Fruit fly (Drosophila melanogaster) whole organism, embryonic: ENCODE results near the gene Ilp4.
A peak's percentile ranks its signal among the peaks of the same experiment; 100 is the strongest.

Experiments
- Blimp-1 ChIP-seq: fragments of 200-800 bp; sonication (Bioruptor generic); optimal IDR thresholded peaks from 3 replicates; lab custom pipeline; 2018; ENCODE audit warnings: missing biosample characterization, missing genetic modification characterization, mild to moderate bottlenecking, moderate library complexity, missing genetic modification reagents
- BtbVII ChIP-seq: fragments of 200-800 bp; sonication (Bioruptor generic); optimal IDR thresholded peaks from 3 replicates; lab custom pipeline; 2017; ENCODE audit warnings: missing biosample characterization, mild to moderate bottlenecking, missing genetic modification characterization
- Bteb2 ChIP-seq: fragments of 200-800 bp; sonication (Bioruptor generic); optimal IDR thresholded peaks from 2 replicates; lab custom pipeline; 2016; ENCODE audit warnings: missing biosample characterization, missing genetic modification characterization
- CG10209 ChIP-seq: fragments of 200-800 bp; sonication (Bioruptor generic); optimal IDR thresholded peaks from 3 replicates; lab custom pipeline; 2017; ENCODE audit warnings: missing biosample characterization, mild to moderate bottlenecking, missing genetic modification characterization, missing genetic modification reagents
- CG10462 ChIP-seq: fragments of 200-800 bp; sonication (Bioruptor generic); optimal IDR thresholded peaks from 2 replicates; lab custom pipeline; 2016; ENCODE audit warnings: missing biosample characterization, missing genetic modification characterization
- CG11085 ChIP-seq: fragments of 200-800 bp; sonication (Bioruptor generic); IDR thresholded peaks from 2 replicates; pipeline ENCODE4 v1.3.6; 2022; ENCODE audit warnings: missing biosample characterization, missing genetic modification characterization
- CG11093 ChIP-seq: fragments of 200-800 bp; sonication (Bioruptor generic); IDR thresholded peaks from 3 replicates; pipeline ENCODE4 v1.3.6; 2022; ENCODE audit warnings: missing biosample characterization, missing genetic modification characterization
- CG11398 ChIP-seq: fragments of 200-800 bp; sonication (Bioruptor generic); optimal IDR thresholded peaks from 2 replicates; lab custom pipeline; 2016; ENCODE audit warnings: missing biosample characterization, missing genetic modification characterization
- CG11504 ChIP-seq: fragments of 200-800 bp; sonication (Bioruptor generic); optimal IDR thresholded peaks from 3 replicates; lab custom pipeline; 2019; ENCODE audit warnings: missing biosample characterization, mild to moderate bottlenecking, missing genetic modification characterization, moderate library complexity
- CG12219 ChIP-seq: fragments of 200-800 bp; sonication (Bioruptor generic); optimal IDR thresholded peaks from 3 replicates; lab custom pipeline; 2018; ENCODE audit warnings: missing biosample characterization, mild to moderate bottlenecking, missing genetic modification characterization
- CG12391 ChIP-seq: fragments of 200-800 bp; sonication (Bioruptor generic); optimal IDR thresholded peaks from 3 replicates; lab custom pipeline; 2018; ENCODE audit warnings: missing biosample characterization, mild to moderate bottlenecking, missing genetic modification characterization, moderate library complexity
- CG12942 ChIP-seq: fragments of 200-800 bp; sonication (Bioruptor generic); optimal IDR thresholded peaks from 3 replicates; lab custom pipeline; 2016; ENCODE audit warnings: missing biosample characterization, missing genetic modification characterization
- CG13287 ChIP-seq: fragments of 200-800 bp; sonication (Bioruptor generic); IDR thresholded peaks from 2 replicates; pipeline ENCODE4 v1.3.6; 2022; ENCODE audit warnings: missing biosample characterization, missing genetic modification characterization; ENCODE audit not compliant: partially characterized antibody
- CG13296 ChIP-seq: fragments of 200-800 bp; sonication (Bioruptor generic); optimal IDR thresholded peaks from 3 replicates; lab custom pipeline; 2018; ENCODE audit warnings: missing biosample characterization, mild to moderate bottlenecking, missing genetic modification characterization
- CG15601 ChIP-seq: fragments of 200-800 bp; sonication (Bioruptor generic); optimal IDR thresholded peaks from 3 replicates; lab custom pipeline; 2019; ENCODE audit warnings: missing biosample characterization, mild to moderate bottlenecking, missing genetic modification characterization, moderate library complexity
- CG17385 ChIP-seq: fragments of 200-800 bp; sonication (Bioruptor generic); optimal IDR thresholded peaks from 3 replicates; lab custom pipeline; 2018; ENCODE audit warnings: missing biosample characterization, mild to moderate bottlenecking, missing genetic modification characterization
- CG2199 ChIP-seq: fragments of 200-800 bp; sonication (Bioruptor generic); IDR thresholded peaks from 3 replicates; pipeline ENCODE4 v1.3.6; 2022; ENCODE audit warnings: missing biosample characterization, missing genetic modification characterization
- CG30403 ChIP-seq: fragments of 200-800 bp; sonication (Bioruptor generic); optimal IDR thresholded peaks from 3 replicates; lab custom pipeline; 2016; ENCODE audit warnings: missing biosample characterization, missing genetic modification characterization
- CG4707 ChIP-seq: fragments of 200-800 bp; sonication (Bioruptor generic); optimal IDR thresholded peaks from 2 replicates; lab custom pipeline; 2018; ENCODE audit warnings: missing biosample characterization, mild to moderate bottlenecking, missing genetic modification characterization, moderate library complexity
- CG5245 ChIP-seq: fragments of 200-800 bp; sonication (Bioruptor generic); optimal IDR thresholded peaks from 3 replicates; lab custom pipeline; 2016; ENCODE audit warnings: missing biosample characterization, missing genetic modification characterization
- CG7928 ChIP-seq: fragments of 200-800 bp; sonication (Bioruptor generic); optimal IDR thresholded peaks from 2 replicates; lab custom pipeline; 2017; ENCODE audit warnings: missing biosample characterization, mild to moderate bottlenecking, missing genetic modification characterization
- CG8765 ChIP-seq: fragments of 200-800 bp; sonication (Bioruptor generic); IDR thresholded peaks from 2 replicates; pipeline ENCODE4 v1.3.6; 2022; ENCODE audit warnings: missing biosample characterization, missing genetic modification characterization
- Chrac-16 ChIP-seq: fragments of 200-800 bp; sonication (Bioruptor generic); optimal IDR thresholded peaks from 3 replicates; lab custom pipeline; 2016; ENCODE audit warnings: missing biosample characterization, missing genetic modification characterization
- CoRest ChIP-seq: fragments of 200-800 bp; sonication (Bioruptor generic); optimal IDR thresholded peaks from 3 replicates; lab custom pipeline; 2018; ENCODE audit warnings: missing biosample characterization, mild to moderate bottlenecking, missing genetic modification characterization, moderate library complexity
- Dref ChIP-seq: fragments of 200-800 bp; sonication (Bioruptor generic); IDR thresholded peaks from 2 replicates; pipeline ENCODE4 v1.3.6; 2022; ENCODE audit warnings: missing biosample characterization, missing genetic modification characterization
- Fer1 ChIP-seq: fragments of 200-800 bp; sonication (Bioruptor generic); optimal IDR thresholded peaks from 2 replicates; lab custom pipeline; 2017; ENCODE audit warnings: missing biosample characterization, mild to moderate bottlenecking, missing genetic modification characterization
- HLHmδ ChIP-seq: fragments of 200-800 bp; sonication (Bioruptor generic); optimal IDR thresholded peaks from 2 replicates; lab custom pipeline; 2018; ENCODE audit warnings: missing biosample characterization, mild to moderate bottlenecking, missing genetic modification characterization, moderate library complexity
- HmgD ChIP-seq: fragments of 200-800 bp; sonication (Bioruptor generic); optimal IDR thresholded peaks from 3 replicates; lab custom pipeline; 2016; ENCODE audit warnings: missing biosample characterization, missing genetic modification characterization
- MBD-R2 ChIP-seq: fragments of 200-800 bp; sonication (Bioruptor generic); IDR thresholded peaks from 2 replicates; pipeline ENCODE4 v1.3.6; 2022; ENCODE audit warnings: missing biosample characterization, missing genetic modification characterization
- Med ChIP-seq: fragments of 200-800 bp; sonication (Bioruptor generic); peaks from one replicate; lab custom pipeline; 2016; ENCODE audit warnings: missing biosample characterization, missing genetic modification characterization, mild to moderate bottlenecking, inconsistent platforms, moderate library complexity
- NFAT ChIP-seq: fragments of 200-800 bp; sonication (Bioruptor generic); IDR thresholded peaks from 2 replicates; pipeline ENCODE4 v1.3.6; 2022; ENCODE audit warnings: missing biosample characterization, missing genetic modification characterization
- PHDP ChIP-seq: fragments of 200-800 bp; sonication (Bioruptor generic); optimal IDR thresholded peaks from 3 replicates; lab custom pipeline; 2018; ENCODE audit warnings: missing biosample characterization, mild to moderate bottlenecking, missing genetic modification characterization, moderate library complexity
- Ssrp ChIP-seq: fragments of 200-800 bp; sonication (Bioruptor generic); optimal IDR thresholded peaks from 2 replicates; lab custom pipeline; 2018; ENCODE audit warnings: missing biosample characterization, mild to moderate bottlenecking, missing genetic modification characterization, moderate library complexity
- Taf1 ChIP-seq: fragments of 200-800 bp; sonication (Bioruptor generic); IDR thresholded peaks from 2 replicates; pipeline ENCODE4 v1.3.6; 2022; ENCODE audit warnings: missing biosample characterization, missing genetic modification characterization
- Xbp1 ChIP-seq: fragments of 200-800 bp; sonication (Bioruptor generic); optimal IDR thresholded peaks from 3 replicates; lab custom pipeline; 2016; ENCODE audit warnings: missing biosample characterization, mild to moderate bottlenecking, missing genetic modification characterization
- ap ChIP-seq: fragments of 200-800 bp; sonication (Bioruptor generic); IDR thresholded peaks from 2 replicates; pipeline ENCODE4 v1.3.6; 2022; ENCODE audit warnings: missing biosample characterization, missing genetic modification characterization
- dimm ChIP-seq: fragments of 200-800 bp; sonication (Bioruptor generic); IDR thresholded peaks from 2 replicates; pipeline ENCODE4 v1.3.6; 2022; ENCODE audit warnings: missing biosample characterization, missing genetic modification characterization
- ewg ChIP-seq: fragments of 200-800 bp; sonication (Bioruptor generic); optimal IDR thresholded peaks from 3 replicates; lab custom pipeline; 2017; ENCODE audit warnings: mild to moderate bottlenecking, missing biosample characterization, missing genetic modification reagents, missing genetic modification characterization
- fru ChIP-seq: fragments of >200 bp; optimal IDR thresholded peaks from 2 replicates; lab custom pipeline; 2017
- fu2 ChIP-seq: fragments of 200-800 bp; sonication (Bioruptor generic); optimal IDR thresholded peaks from 2 replicates; lab custom pipeline; 2016; ENCODE audit warnings: missing biosample characterization, missing genetic modification characterization
- gce ChIP-seq: fragments of 200-800 bp; sonication (Bioruptor generic); IDR thresholded peaks from 3 replicates; pipeline ENCODE4 v1.3.6; 2022; ENCODE audit warnings: missing biosample characterization, missing genetic modification characterization
- her ChIP-seq: fragments of 200-800 bp; sonication (Bioruptor generic); optimal IDR thresholded peaks from 2 replicates; lab custom pipeline; 2016; ENCODE audit warnings: missing biosample characterization, missing genetic modification characterization
- hkb ChIP-seq, 2 experiments: fragments of 200-800 bp in 1 of 2; fragments of >200 bp in 1 of 2; sonication (Bioruptor generic) in 1 of 2; IDR thresholded peaks in 1 of 2; optimal IDR thresholded peaks in 1 of 2; 2 replicates each; pipeline versions ENCODE4 v1.3.6 to Lab custom; 2017 to 2022; ENCODE audit warnings: missing biosample characterization in 1 of 2, missing genetic modification characterization in 1 of 2
- lilli ChIP-seq: fragments of 200-800 bp; sonication (Bioruptor generic); optimal IDR thresholded peaks from 3 replicates; lab custom pipeline; 2016; ENCODE audit warnings: missing biosample characterization, missing genetic modification characterization
- pan ChIP-seq, 4 experiments: fragments of >200 bp in 3 of 4; fragments of 200-800 bp in 1 of 4; sonication (Bioruptor generic) in 1 of 4; optimal IDR thresholded peaks in 3 of 4; IDR thresholded peaks in 1 of 4; 2 replicates each; pipeline versions ENCODE4 v1.3.6 to Lab custom; 2017 to 2022; ENCODE audit warnings: missing biosample characterization in 2 of 4, missing genetic modification characterization in 2 of 4, mixed read lengths in 1 of 4
- sqz ChIP-seq: fragments of 200-800 bp; sonication (Bioruptor generic); optimal IDR thresholded peaks from 3 replicates; lab custom pipeline; 2018; ENCODE audit warnings: missing biosample characterization, mild to moderate bottlenecking, missing genetic modification characterization
- sug ChIP-seq: fragments of 200-800 bp; optimal IDR thresholded peaks from 2 replicates; lab custom pipeline; 2019; ENCODE audit warnings: missing biosample characterization, mild to moderate bottlenecking, missing genetic modification characterization, moderate library complexity
- trem ChIP-seq: fragments of 200-800 bp; optimal IDR thresholded peaks from 3 replicates; lab custom pipeline; 2019; ENCODE audit warnings: missing biosample characterization, mild to moderate bottlenecking, missing genetic modification characterization, moderate library complexity
- vfl ChIP-seq: fragments of 200-800 bp; sonication (Bioruptor generic); optimal IDR thresholded peaks from 2 replicates; lab custom pipeline; 2016; ENCODE audit warnings: missing biosample characterization, missing genetic modification characterization
- vnd ChIP-seq: fragments of 200-800 bp; sonication (Bioruptor generic); IDR thresholded peaks from 3 replicates; pipeline ENCODE4 v1.3.6; 2022; ENCODE audit warnings: missing biosample characterization, missing genetic modification characterization; ENCODE audit not compliant: partially characterized antibody

Gene Ilp4

dm6 chr3L:9838534-9838933 is 34.5 kb upstream of the Ilp4 start, which contains the start of gene Cdk8:
Cdk8 (minus strand) TSS chr3L:9838670.
- TF ChIP-seq Chrac-16 (GFP tag; lab: Kevin White, UChicago) (peak; percentile 13), Blimp-1 (GFP tag; lab: Kevin White, UChicago) (no peak), ewg (GFP tag; lab: Kevin White, UChicago) (no peak), pan (optimal IDR thresholded peaks at IDR 0.05; lab: Kevin White, UChicago) (no peak), pan (GFP tag; optimal IDR thresholded peaks at IDR 0.05 in 1 of 2, IDR thresholded peaks at IDR 0.05 in 1 of 2) (peak in 1 of 2 experiments; percentile 31), CG12942 (GFP tag; lab: Kevin White, UChicago) (peak; percentile 25), CG5245 (GFP tag; lab: Kevin White, UChicago) (no peak), MBD-R2 (GFP tag; lab: Robert Waterston, UW) (peak; percentile 92), CG11085 (no peak), CG17385 (GFP tag; lab: Kevin White, UChicago) (no peak), CG12219 (GFP tag; lab: Kevin White, UChicago) (no peak), sqz (GFP tag; lab: Kevin White, UChicago) (no peak), lilli (GFP tag; lab: Kevin White, UChicago) (peak; percentile 73), PHDP (tag; lab: Kevin White, UChicago) (peak; percentile 31), CG11504 (tag; lab: Kevin White, UChicago) (no peak), Ssrp (peak; percentile 8), trem (tag; lab: Kevin White, UChicago) (peak; percentile 13), CG15601 (peak; percentile 17), her (no peak), CoRest (tag; lab: Kevin White, UChicago) (peak; percentile 40), dimm (no peak), CG11093 (GFP tag; lab: Robert Waterston, UW) (no peak), CG8765 (GFP tag; lab: Robert Waterston, UW) (no peak), HLHmδ (GFP tag; lab: Kevin White, UChicago) (no peak), CG7928 (peak; percentile 92), Bteb2 (GFP tag; lab: Kevin White, UChicago) (peak; percentile 34), NFAT (GFP tag; lab: Robert Waterston, UW) (no peak), fu2 (GFP tag; lab: Kevin White, UChicago) (peak; percentile 3), CG11398 (GFP tag; lab: Kevin White, UChicago) (no peak), hkb (optimal IDR thresholded peaks at IDR 0.05; lab: Kevin White, UChicago) (no peak), hkb (GFP tag; IDR thresholded peaks at IDR 0.05; lab: Robert Waterston, UW) (peak; percentile 63), Xbp1 (peak; percentile 41), CG4707 (GFP tag; lab: Kevin White, UChicago) (no peak), Fer1 (GFP tag; lab: Kevin White, UChicago) (peak; percentile 7), CG10209 (GFP tag; lab: Kevin White, UChicago) (no peak), CG12391 (tag; lab: Kevin White, UChicago) (peak; percentile 66), HmgD (GFP tag; lab: Kevin White, UChicago) (no peak), CG2199 (GFP tag; lab: Robert Waterston, UW) (no peak), Taf1 (GFP tag; lab: Robert Waterston, UW) (no peak), ap (GFP tag; lab: Robert Waterston, UW) (no peak), gce (no peak), CG13287 (GFP tag; lab: Robert Waterston, UW) (peak; percentile 10; the same call in 1 of the 2 replicates), CG13296 (GFP tag; lab: Kevin White, UChicago) (peak; percentile 40), BtbVII (GFP tag; lab: Kevin White, UChicago) (no peak), sug (tag; lab: Kevin White, UChicago) (peak; percentile 33), vnd (no peak), Med (GFP tag; lab: Kevin White, UChicago) (peak; percentile 86), fru (lab: Kevin White, UChicago) (no peak), CG10462 (GFP tag; lab: Kevin White, UChicago) (no peak), Dref (GFP tag; lab: Robert Waterston, UW) (peak; percentile 72), CG30403 (GFP tag; lab: Kevin White, UChicago) (peak; percentile 56), vfl (GFP tag; lab: Kevin White, UChicago) (peak; percentile 8)
